Worm (Caenorhabditis elegans) whole organism, late embryonic: Measurements from ENCODE around the gene BE10.3.

Source experiments
- C08G9.2 ChIP-seq: sonication (generic microtip); optimal IDR thresholded peaks from 2 replicates; lab custom pipeline; 2016; ENCODE audit warnings: mild to moderate bottlenecking, missing genetic modification characterization, moderate library complexity, missing compliant biosample characterization
- F13H6.1 ChIP-seq: sonication (generic microtip); optimal IDR thresholded peaks from 2 replicates; lab custom pipeline; 2016; ENCODE audit warnings: missing genetic modification characterization, missing compliant biosample characterization
- T23F11.4 ChIP-seq: fragments of 200-800 bp; sonication (Bioruptor generic); optimal IDR thresholded peaks from 2 replicates; lab custom pipeline; 2018; ENCODE audit warnings: mild to moderate bottlenecking, missing genetic modification characterization, missing compliant biosample characterization
- Y22D7AL.16 ChIP-seq: sonication (generic microtip); optimal IDR thresholded peaks from 2 replicates; lab custom pipeline; 2016; ENCODE audit warnings: missing genetic modification characterization, missing compliant biosample characterization
- ceh-14 ChIP-seq: sonication (generic microtip); optimal IDR thresholded peaks from 2 replicates; lab custom pipeline; 2016; ENCODE audit warnings: missing genotype, missing genetic modification characterization, missing compliant biosample characterization
- ceh-2 ChIP-seq: sonication (generic microtip); optimal IDR thresholded peaks from 2 replicates; lab custom pipeline; 2016; ENCODE audit warnings: missing genotype, missing genetic modification characterization, missing compliant biosample characterization
- ceh-22 ChIP-seq: sonication (generic microtip); optimal IDR thresholded peaks from 2 replicates; lab custom pipeline; 2017; ENCODE audit warnings: missing biosample characterization, missing genetic modification characterization
- ceh-24 ChIP-seq: sonication (generic microtip); optimal IDR thresholded peaks from 2 replicates; lab custom pipeline; 2016; ENCODE audit warnings: mild to moderate bottlenecking, missing genetic modification characterization, missing compliant biosample characterization
- ceh-30 ChIP-seq: fragments of 150-350 bp; optimal IDR thresholded peaks from 2 replicates; lab custom pipeline; 2014; ENCODE audit warnings: missing biosample characterization, missing genetic modification characterization
- ceh-31 ChIP-seq: sonication (generic microtip); optimal IDR thresholded peaks from 2 replicates; lab custom pipeline; 2016; ENCODE audit warnings: missing genetic modification characterization, missing compliant biosample characterization
- ceh-34 ChIP-seq: sonication (generic microtip); optimal IDR thresholded peaks from 2 replicates; lab custom pipeline; 2016; ENCODE audit warnings: mild to moderate bottlenecking, missing genetic modification characterization, missing compliant biosample characterization
- ceh-6 ChIP-seq: fragments of 200-800 bp; sonication (Bioruptor generic); optimal IDR thresholded peaks from 2 replicates; lab custom pipeline; 2018; ENCODE audit warnings: mild to moderate bottlenecking, missing genetic modification characterization, missing compliant biosample characterization
- ceh-9 ChIP-seq: sonication (generic microtip); optimal IDR thresholded peaks from 2 replicates; lab custom pipeline; 2016; ENCODE audit warnings: mild to moderate bottlenecking, missing genetic modification characterization, inconsistent platforms, missing compliant biosample characterization
- che-1 ChIP-seq: sonication (generic microtip); optimal IDR thresholded peaks from 2 replicates; lab custom pipeline; 2016; ENCODE audit warnings: mild to moderate bottlenecking, missing genetic modification characterization, missing compliant biosample characterization
- elt-4 ChIP-seq: sonication (generic microtip); optimal IDR thresholded peaks from 2 replicates; lab custom pipeline; 2016; ENCODE audit warnings: missing genetic modification characterization, missing compliant biosample characterization
- fax-1 ChIP-seq: sonication (generic microtip); optimal IDR thresholded peaks from 2 replicates; lab custom pipeline; 2016; ENCODE audit warnings: missing genotype, missing genetic modification characterization, missing compliant biosample characterization
- hlh-15 ChIP-seq: sonication (generic microtip); optimal IDR thresholded peaks from 2 replicates; lab custom pipeline; 2016; ENCODE audit warnings: missing genetic modification characterization, missing compliant biosample characterization
- hlh-30 ChIP-seq: sonication (generic microtip); optimal IDR thresholded peaks from 2 replicates; lab custom pipeline; 2017; ENCODE audit warnings: antibody characterized with exemption, missing genetic modification characterization, missing compliant biosample characterization; ENCODE audit not compliant: insufficient read depth
- hlh-6 ChIP-seq: sonication (generic microtip); optimal IDR thresholded peaks from 2 replicates; lab custom pipeline; 2016; ENCODE audit warnings: missing genotype, missing genetic modification characterization, missing compliant biosample characterization
- lin-11 ChIP-seq: fragments of 200-800 bp; sonication (Bioruptor generic); optimal IDR thresholded peaks from 2 replicates; lab custom pipeline; 2018; ENCODE audit warnings: mild to moderate bottlenecking, missing genetic modification characterization, missing compliant biosample characterization
- mec-3 ChIP-seq: sonication (generic microtip); optimal IDR thresholded peaks from 2 replicates; lab custom pipeline; 2016; ENCODE audit warnings: borderline replicate concordance, missing genetic modification characterization, missing compliant biosample characterization
- nfya-1 ChIP-seq: sonication (generic microtip); optimal IDR thresholded peaks from 2 replicates; lab custom pipeline; 2017; ENCODE audit warnings: missing genetic modification characterization, mild to moderate bottlenecking, missing compliant biosample characterization, antibody characterized with exemption, moderate library complexity
- nhr-11 ChIP-seq: fragments of 150-350 bp; optimal IDR thresholded peaks from 2 replicates; lab custom pipeline; 2014; ENCODE audit warnings: missing biosample characterization, missing genetic modification characterization
- npax-4 ChIP-seq: sonication (generic microtip); optimal IDR thresholded peaks from 2 replicates; lab custom pipeline; 2016; ENCODE audit warnings: missing genetic modification characterization, missing compliant biosample characterization
- pag-3 ChIP-seq: sonication (generic microtip); optimal IDR thresholded peaks from 2 replicates; lab custom pipeline; 2016; ENCODE audit warnings: missing compliant biosample characterization, missing genetic modification characterization, borderline replicate concordance
- pax-1 ChIP-seq: fragments of 150-350 bp; optimal IDR thresholded peaks from 2 replicates; lab custom pipeline; 2014; ENCODE audit warnings: missing biosample characterization, missing genetic modification characterization
- pha-2 ChIP-seq: sonication (generic microtip); optimal IDR thresholded peaks from 2 replicates; lab custom pipeline; 2017; ENCODE audit warnings: mild to moderate bottlenecking, missing genetic modification characterization, missing compliant biosample characterization
- pha-4 ChIP-seq: fragments of 150-350 bp; optimal IDR thresholded peaks from 2 replicates; lab custom pipeline; 2018; ENCODE audit warnings: missing biosample characterization, missing genetic modification reagents, missing genetic modification characterization
- pqm-1 ChIP-seq: sonication (generic microtip); optimal IDR thresholded peaks from 2 replicates; lab custom pipeline; 2016; ENCODE audit warnings: missing genetic modification characterization, missing compliant biosample characterization
- pros-1 ChIP-seq: fragments of 150-350 bp; optimal IDR thresholded peaks from 2 replicates; lab custom pipeline; 2014; ENCODE audit warnings: missing biosample characterization, missing genetic modification reagents, missing genetic modification characterization
- ref-2 ChIP-seq: sonication (generic microtip); optimal IDR thresholded peaks from 2 replicates; lab custom pipeline; 2016; ENCODE audit warnings: missing genetic modification characterization, missing compliant biosample characterization
- rnt-1 ChIP-seq: sonication (generic microtip); optimal IDR thresholded peaks from 2 replicates; lab custom pipeline; 2016; ENCODE audit warnings: missing genetic modification characterization, missing compliant biosample characterization
- syd-9 ChIP-seq: sonication (generic microtip); optimal IDR thresholded peaks from 2 replicates; lab custom pipeline; 2016; ENCODE audit warnings: mild to moderate bottlenecking, missing genetic modification characterization, moderate library complexity, missing compliant biosample characterization
- tbx-2 ChIP-seq: sonication (generic microtip); optimal IDR thresholded peaks from 2 replicates; lab custom pipeline; 2016; ENCODE audit warnings: missing genetic modification characterization, missing compliant biosample characterization
- unc-42 ChIP-seq: sonication (generic microtip); optimal IDR thresholded peaks from 2 replicates; lab custom pipeline; 2016; ENCODE audit warnings: missing genotype, missing genetic modification characterization, missing compliant biosample characterization
- unc-55 ChIP-seq: sonication (generic microtip); optimal IDR thresholded peaks from 2 replicates; lab custom pipeline; 2017; ENCODE audit warnings: missing biosample characterization, missing genetic modification reagents, missing genetic modification characterization
- unc-86 ChIP-seq: sonication (generic microtip); optimal IDR thresholded peaks from 2 replicates; lab custom pipeline; 2016; ENCODE audit warnings: missing genetic modification characterization, missing compliant biosample characterization
- zip-5 ChIP-seq: sonication (generic microtip); optimal IDR thresholded peaks from 2 replicates; lab custom pipeline; 2016; ENCODE audit warnings: missing genetic modification characterization, missing compliant biosample characterization

Gene BE10.3

DNA sequence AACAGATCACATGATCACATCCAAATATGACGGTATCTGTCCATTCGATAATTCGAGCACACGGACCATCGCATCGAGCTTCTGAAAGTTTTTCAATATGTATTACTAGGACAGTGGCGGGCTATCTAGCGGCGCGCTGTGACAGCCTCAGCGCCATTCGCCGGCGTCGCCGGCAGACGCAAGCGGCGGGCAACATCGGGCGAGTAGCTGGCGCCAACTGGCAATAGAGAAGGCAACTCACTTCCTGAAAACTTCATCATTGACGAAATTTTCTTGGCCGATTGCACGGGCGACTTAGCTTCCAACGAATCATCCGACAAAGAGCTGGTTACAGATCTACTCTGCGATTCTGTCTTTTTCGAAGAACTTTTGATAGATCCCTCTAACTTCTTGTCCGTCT lies 19.6 kb upstream of the BE10.3 start:
- TF ChIP-seq hlh-15 (no peak), ceh-24 (tag; lab: Kevin White, UChicago) (no peak), ref-2 (tag; lab: Kevin White, UChicago) (no peak)
- TF ChIP-seq, all 69 proteins: peak for 0

DNA sequence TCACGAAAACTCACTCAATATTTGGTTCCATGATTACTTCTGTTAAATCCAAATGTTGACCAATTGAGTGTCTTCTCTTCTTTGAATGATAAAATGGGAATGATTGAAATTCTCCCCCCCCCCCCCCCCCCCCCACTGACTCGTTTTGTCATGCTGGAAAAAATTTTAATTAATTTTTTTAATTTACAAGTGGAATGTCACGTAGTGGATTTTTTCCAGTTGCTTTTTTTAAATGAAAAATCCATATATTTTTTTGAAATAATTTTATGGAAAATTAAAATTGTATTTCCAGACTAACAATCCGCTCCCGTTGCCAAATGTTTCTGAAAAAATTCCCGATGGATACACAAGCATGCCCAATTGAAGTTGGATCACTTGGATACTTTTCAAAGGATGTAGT lies 18.4 kb upstream of the BE10.3 start, which contains the start of gene BE10.1:
BE10.1 (minus strand) TSS at position 101 of the 400 bp plus-strand sequence.
- TF ChIP-seq hlh-30 (tag; lab: Kevin White, UChicago) (no peak), unc-55 (GFP tag; lab: Kevin White, UChicago) (no peak), rnt-1 (no peak), pha-4 (tag; lab: Kevin White, UChicago) (no peak), pax-1 (tag; lab: Kevin White, UChicago) (no peak), nfya-1 (tag; lab: Kevin White, UChicago) (no peak), zip-5 (no peak), hlh-15 (no peak), nhr-11 (tag; lab: Kevin White, UChicago) (no peak), unc-86 (tag; lab: Kevin White, UChicago) (no peak), fax-1 (no peak), pros-1 (tag; lab: Kevin White, UChicago) (no peak), npax-4 (no peak), ceh-6 (GFP tag; lab: Kevin White, UChicago) (no peak), ceh-34 (no peak), unc-42 (tag; lab: Kevin White, UChicago) (no peak), syd-9 (tag; lab: Kevin White, UChicago) (no peak), ceh-31 (tag; lab: Kevin White, UChicago) (no peak)

- TF ChIP-seq nhr-11 (tag; lab: Kevin White, UChicago) = no peak
- no peak for TF ChIP-seq ceh-22 (tag; lab: Kevin White, UChicago)
- TF ChIP-seq pag-3 (tag; lab: Kevin White, UChicago) = no peak
- no peak for TF ChIP-seq Y22D7AL.16 (tag; lab: Kevin White, UChicago)
- TF ChIP-seq ceh-2 (tag; lab: Kevin White, UChicago) = no peak
- no peak for TF ChIP-seq unc-86 (tag; lab: Kevin White, UChicago)
- no peak for TF ChIP-seq F13H6.1 (tag; lab: Kevin White, UChicago)
- no peak for TF ChIP-seq ceh-30 (tag; lab: Kevin White, UChicago)
- TF ChIP-seq mec-3 (tag; lab: Kevin White, UChicago) = no peak
- TF ChIP-seq pqm-1 (tag; lab: Kevin White, UChicago) = no peak
- no peak for TF ChIP-seq ceh-9
- TF ChIP-seq che-1 = no peak
- no peak for TF ChIP-seq nfya-1 (tag; lab: Kevin White, UChicago)
- no peak for TF ChIP-seq elt-4 (tag; lab: Kevin White, UChicago)
These were observed 13.6 kb upstream of the BE10.3 start for ce11 chrIII:12794200-12794599.

ce11 chrIII:12798469-12798868 lies 9.4 kb upstream of the BE10.3 start, which contains the start of gene agmo-1:
Gene agmo-1, minus strand, starts transcription at chrIII:12798569.
- TF ChIP-seq ceh-14 (tag; lab: Kevin White, UChicago) = no peak
- no peak for TF ChIP-seq hlh-6 (tag; lab: Kevin White, UChicago)
- no peak for TF ChIP-seq unc-42 (tag; lab: Kevin White, UChicago)
- TF ChIP-seq tbx-2 = no peak
- TF ChIP-seq pqm-1 (tag; lab: Kevin White, UChicago) = no peak
- TF ChIP-seq pha-2 (tag; lab: Kevin White, UChicago) = no peak
- TF ChIP-seq T23F11.4 (GFP tag; lab: Kevin White, UChicago) = no peak
- no peak for TF ChIP-seq C08G9.2 (tag; lab: Kevin White, UChicago)
- no peak for TF ChIP-seq lin-11 (tag; lab: Kevin White, UChicago)
- no peak for TF ChIP-seq hlh-15
